Fruit fly (Drosophila melanogaster): ENCODE data around the gene CG13005.

The CG13005 gene

DNA sequence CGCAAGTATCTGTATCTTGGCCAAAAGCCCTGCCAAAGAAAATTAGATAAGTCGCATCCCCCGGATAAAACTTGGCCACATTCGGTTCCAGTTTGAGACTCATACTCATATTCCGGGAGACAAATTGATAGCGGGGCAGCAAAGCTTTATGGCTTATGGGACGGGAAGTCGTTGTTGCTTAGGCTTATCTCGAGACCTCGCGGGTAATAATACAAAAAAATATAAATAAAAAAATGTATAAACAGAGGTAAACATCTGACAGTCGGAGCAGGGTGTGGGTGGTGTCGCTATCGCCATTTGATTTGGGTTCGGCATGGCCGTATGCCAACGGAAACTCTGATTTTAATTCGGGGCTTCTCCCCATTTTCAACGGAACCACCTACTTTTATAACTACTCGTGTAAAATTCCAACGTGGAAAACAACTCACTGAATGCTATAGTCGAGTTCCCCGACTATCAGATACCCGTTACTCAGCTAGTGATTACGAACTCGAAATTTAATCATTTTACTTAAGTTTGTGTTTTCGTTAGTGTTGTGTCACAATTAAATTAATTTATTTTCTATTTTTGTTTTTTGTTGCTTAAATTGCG is 34.2 kb downstream of the CG13005 start:
- TF ChIP-seq nau (GFP tag; optimal IDR thresholded peaks at IDR 0.05) (no peak), bab2 (GFP tag; optimal IDR thresholded peaks at IDR 0.05) (no peak), nerfin-2 (GFP tag; IDR thresholded peaks at IDR 0.05; ENCODE audit: partially characterized antibody) (peak; percentile 53; the same call in 1 of the 2 replicates), CG2199 (GFP tag; IDR thresholded peaks at IDR 0.05) (0 out of 3 replicates have a peak, but pooled peaks have one; percentile 16), Med (GFP tag) (peak; percentile 53), HLH54F (GFP tag; optimal IDR thresholded peaks at IDR 0.05) (no peak), CG4730 (GFP tag; IDR thresholded peaks at IDR 0.05) (no peak), CG12769 (tag; optimal IDR thresholded peaks at IDR 0.05) (peak; percentile 34), grn (GFP tag; optimal IDR thresholded peaks at IDR 0.05) (no peak), CG4282 (GFP tag; optimal IDR thresholded peaks at IDR 0.05) (no peak), CG15514 (GFP tag; optimal IDR thresholded peaks at IDR 0.05) (peak; percentile 1), CG9215 (GFP tag; IDR thresholded peaks at IDR 0.05) (no peak), tna (GFP tag; IDR thresholded peaks at IDR 0.05; ENCODE audit: partially characterized antibody) (peak; percentile 45; the same call in 1 of the 2 replicates), sens (GFP tag) (peak; percentile 31), inv (GFP tag; IDR thresholded peaks at IDR 0.05; ENCODE audit: partially characterized antibody) (peak; percentile 16; the same call in 1 of the 2 replicates), ci (GFP tag; IDR thresholded peaks at IDR 0.05) (0 out of 3 replicates have a peak, but pooled peaks have one; percentile 45), wdn (GFP tag; IDR thresholded peaks at IDR 0.05) (no peak), sqz (GFP tag; optimal IDR thresholded peaks at IDR 0.05) (no peak), CG34376 (GFP tag; optimal IDR thresholded peaks at IDR 0.05) (peak; percentile 12), HLH4C (GFP tag; IDR thresholded peaks at IDR 0.05; ENCODE audit: partially characterized antibody) (peak; percentile 58; the same call in 2 of the 3 replicates), CG1603 (tag; optimal IDR thresholded peaks at IDR 0.05) (no peak), CG8478 (optimal IDR thresholded peaks at IDR 0.05) (no peak), CG13894 (tag; optimal IDR thresholded peaks at IDR 0.05) (peak; percentile 79), br (optimal IDR thresholded peaks at IDR 0.05) (no peak), sug (tag; optimal IDR thresholded peaks at IDR 0.05) (peak; percentile 42), CG2678 (tag; optimal IDR thresholded peaks at IDR 0.05) (peak; percentile 10), exex (tag; optimal IDR thresholded peaks at IDR 0.05) (peak; percentile 3), mirr (GFP tag; optimal IDR thresholded peaks at IDR 0.05) (peak; percentile 5), D19B (GFP tag; optimal IDR thresholded peaks at IDR 0.05) (peak; percentile 63), CG7556 (GFP tag; optimal IDR thresholded peaks at IDR 0.05) (no peak), hbn (GFP tag; IDR thresholded peaks at IDR 0.05; ENCODE audit: partially characterized antibody) (no peak), tap (tag; optimal IDR thresholded peaks at IDR 0.05) (no peak), ken (GFP tag; IDR thresholded peaks at IDR 0.05) (no peak), cwo (GFP tag; optimal IDR thresholded peaks at IDR 0.05) (peak; percentile 6), Dip2 (GFP tag; IDR thresholded peaks at IDR 0.05) (no peak), BEAF-32 (GFP tag; optimal IDR thresholded peaks at IDR 0.05) (no peak), Sry-δ (GFP tag; optimal IDR thresholded peaks at IDR 0.05) (no peak), lbe (GFP tag; optimal IDR thresholded peaks at IDR 0.05) (no peak), CG13287 (GFP tag; IDR thresholded peaks at IDR 0.05; ENCODE audit: partially characterized antibody) (no peak), Taf1 (GFP tag; IDR thresholded peaks at IDR 0.05) (0 out of 2 replicates have a peak, but pooled peaks have one; percentile 18)

dm6 chrX:16839033-16839432 is 35.6 kb downstream of the CG13005 start:
- no peak for TF ChIP-seq gro (GFP tag; optimal IDR thresholded peaks at IDR 0.05)
- TF ChIP-seq CG11085 (GFP tag; IDR thresholded peaks at IDR 0.05), result no peak
- TF ChIP-seq sr (GFP tag; IDR thresholded peaks at IDR 0.05), result no peak
- TF ChIP-seq disco-r (GFP tag; optimal IDR thresholded peaks at IDR 0.05), result no peak
- peak; percentile 41 for TF ChIP-seq CTCF (GFP tag; optimal IDR thresholded peaks at IDR 0.05)
- no peak for TF ChIP-seq sc (optimal IDR thresholded peaks at IDR 0.05)
- no peak for TF ChIP-seq sc (GFP tag; optimal IDR thresholded peaks at IDR 0.05)
- no peak for TF ChIP-seq CG7963 (GFP tag; IDR thresholded peaks at IDR 0.05; ENCODE audit: partially characterized antibody)
- TF ChIP-seq hkb (optimal IDR thresholded peaks at IDR 0.05), result no peak
- 0 out of 2 replicates have a peak, but pooled peaks have one; percentile 19 for TF ChIP-seq hkb (GFP tag; IDR thresholded peaks at IDR 0.05)
- no peak for TF ChIP-seq CG18764 (GFP tag; optimal IDR thresholded peaks at IDR 0.05)
- peak; percentile 47 for TF ChIP-seq cg (GFP tag; optimal IDR thresholded peaks at IDR 0.05)
- peak; percentile 2 for TF ChIP-seq CG1603 (tag; optimal IDR thresholded peaks at IDR 0.05)
- TF ChIP-seq bab2 (GFP tag; optimal IDR thresholded peaks at IDR 0.05), result no peak
- TF ChIP-seq nom (GFP tag; optimal IDR thresholded peaks at IDR 0.05), result peak; percentile 27
- no peak for TF ChIP-seq BEAF-32 (GFP tag; optimal IDR thresholded peaks at IDR 0.05)

Measured in whole organism, embryonic.